Fruit fly (Drosophila melanogaster): ENCODE results near the gene svr.

DNA sequence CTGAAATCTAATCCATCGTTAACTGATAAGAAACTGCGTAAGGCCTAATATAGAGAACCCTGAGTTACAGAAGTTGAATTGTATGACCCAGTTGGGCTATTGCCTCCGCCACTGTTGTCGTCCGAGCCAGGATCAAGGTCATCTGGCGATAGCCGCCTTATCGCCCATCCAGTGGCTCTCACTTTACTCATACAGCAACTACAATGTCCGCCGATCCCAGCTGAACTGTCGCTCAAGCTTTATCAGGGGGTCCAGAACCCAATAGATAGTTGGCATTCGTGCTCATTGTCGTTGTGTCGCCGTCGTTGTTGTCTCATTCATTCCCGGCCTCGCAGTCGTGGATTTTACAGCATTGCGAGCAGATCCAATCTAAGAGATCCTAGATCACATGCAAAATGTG, 12.9 kb downstream of the svr start, which contains the start of gene arg:
- TF ChIP-seq gl (tag; optimal IDR thresholded peaks at IDR 0.05) (no peak), Snoo (tag; optimal IDR thresholded peaks at IDR 0.05) (no peak), CG13204 (GFP tag; optimal IDR thresholded peaks at IDR 0.05) (no peak), Ets98B (GFP tag; IDR thresholded peaks at IDR 0.05) (no peak), CG12605 (GFP tag; IDR thresholded peaks at IDR 0.05) (no peak), CG8301 (tag; optimal IDR thresholded peaks at IDR 0.05) (no peak), Pif1B (GFP tag; optimal IDR thresholded peaks at IDR 0.05) (no peak)
